Worm (Caenorhabditis elegans) whole organism, L3 larva: ENCODE measurements around the gene ZK563.2.

Experiments
- aly-2 ChIP-seq: fragments of 150-350 bp; optimal IDR thresholded peaks from 2 replicates; lab custom pipeline; 2014; ENCODE audit warnings: missing biosample characterization, missing genetic modification characterization
- egl-27 ChIP-seq: sonication (generic microtip); optimal IDR thresholded peaks from 4 replicates; lab custom pipeline; 2017; ENCODE audit warnings: missing biosample characterization, missing genetic modification reagents, missing genetic modification characterization
- fkh-10 ChIP-seq: sonication (generic microtip); optimal IDR thresholded peaks from 2 replicates; lab custom pipeline; 2017; ENCODE audit warnings: missing biosample characterization, missing genetic modification reagents, missing genetic modification characterization
- lin-15B ChIP-seq: fragments of 150-350 bp; optimal IDR thresholded peaks from 2 replicates; lab custom pipeline; 2014; ENCODE audit warnings: missing biosample characterization, missing genetic modification characterization
- nhr-11 ChIP-seq: fragments of 150-350 bp; optimal IDR thresholded peaks from 2 replicates; lab custom pipeline; 2014; ENCODE audit warnings: missing biosample characterization, missing genetic modification characterization
- nhr-237 ChIP-seq: fragments of 150-350 bp; optimal IDR thresholded peaks from 2 replicates; lab custom pipeline; 2014; ENCODE audit warnings: missing biosample characterization, missing genetic modification characterization
- nhr-25 ChIP-seq: sonication (generic microtip); optimal IDR thresholded peaks from 2 replicates; lab custom pipeline; 2017; ENCODE audit warnings: missing biosample characterization, missing genetic modification characterization
- nhr-28 ChIP-seq: fragments of 150-350 bp; optimal IDR thresholded peaks from 2 replicates; lab custom pipeline; 2014; ENCODE audit warnings: missing biosample characterization, missing genetic modification characterization
- snpc-4 ChIP-seq: fragments of 150-350 bp; optimal IDR thresholded peaks from 2 replicates; lab custom pipeline; 2014; ENCODE audit warnings: missing biosample characterization, missing genetic modification characterization
- tbx-2 ChIP-seq: sonication (generic microtip); optimal IDR thresholded peaks from 2 replicates; lab custom pipeline; 2016; ENCODE audit warnings: mild to moderate bottlenecking, missing genetic modification characterization, missing compliant biosample characterization

DNA sequence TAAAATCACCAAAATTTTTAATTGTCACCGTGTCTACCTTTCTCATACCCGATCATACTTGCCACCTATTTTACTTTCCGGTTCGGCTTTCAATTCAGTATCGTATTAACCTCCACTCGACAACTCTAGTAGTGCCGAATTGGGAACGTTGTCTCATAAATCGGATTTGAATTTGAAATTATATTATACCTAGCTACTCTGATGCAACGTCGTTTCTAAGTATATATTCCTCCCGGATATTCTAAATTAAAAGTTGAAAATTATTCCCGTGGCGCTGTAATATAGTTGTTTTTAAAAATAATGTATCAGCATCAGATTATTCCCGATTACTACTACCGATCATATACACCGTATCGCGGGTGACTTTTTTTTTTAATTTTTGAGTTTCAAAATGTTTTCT lies at the start of gene ZK563.2:
- TF ChIP-seq tbx-2 (tag; lab: Kevin White, UChicago) = no peak
- no peak for TF ChIP-seq nhr-11 (tag; lab: Kevin White, UChicago)
- no peak for TF ChIP-seq nhr-25 (tag; lab: Kevin White, UChicago)
- no peak for TF ChIP-seq nhr-28
- TF ChIP-seq snpc-4 (tag; lab: Kevin White, UChicago) = no peak
- TF ChIP-seq nhr-237 (tag; lab: Kevin White, UChicago) = no peak
- TF ChIP-seq egl-27 (tag; lab: Kevin White, UChicago) = no peak
- no peak for TF ChIP-seq lin-15B (tag; lab: Kevin White, UChicago)
- TF ChIP-seq fkh-10 (GFP tag; lab: Kevin White, UChicago) = no peak
- TF ChIP-seq aly-2 (tag; lab: Kevin White, UChicago) = no peak
